1 fruit fly cellular context compared by ENCODE assay signal in genomic region chr3R:25221203-25221807, dm6.
A peak's percentile ranks its signal among the peaks of the same experiment; 100 is the strongest.
TF ChIP-seq lines count a peak whose summit lies in the region.

TSS of gene Alg9 (plus strand) at chr3R:25221589.

TF ChIP-seq in whole organism, embryonic, 481 proteins besides CTCF, POLR2A, EP300 and RAD21 (continued from another document and continues in another):
- TF ChIP-seq CG43689 (GFP tag; IDR thresholded peaks at IDR 0.05; lab: Robert Waterston, UW) (no peak), fd96Cb (tag; optimal IDR thresholded peaks at IDR 0.05; lab: Kevin White, UChicago) (no peak), ATbp (GFP tag; optimal IDR thresholded peaks at IDR 0.05; lab: Kevin White, UChicago) (no peak), HmgZ (tag; optimal IDR thresholded peaks at IDR 0.05; lab: Kevin White, UChicago) (peak; percentile 44), Jarid2 (GFP tag; optimal IDR thresholded peaks at IDR 0.05; lab: Kevin White, UChicago) (no peak), Atf6 (GFP tag; IDR thresholded peaks at IDR 0.05; lab: Robert Waterston, UW) (no peak), CG7786 (GFP tag; optimal IDR thresholded peaks at IDR 0.05; lab: Kevin White, UChicago) (no peak), zen (tag; optimal IDR thresholded peaks at IDR 0.05; lab: Kevin White, UChicago) (no peak), scrt (GFP tag; optimal IDR thresholded peaks at IDR 0.05; lab: Kevin White, UChicago) (no peak), CG17186 (GFP tag; optimal IDR thresholded peaks at IDR 0.05; lab: Kevin White, UChicago) (peak; percentile 2), mld (GFP tag; IDR thresholded peaks at IDR 0.05; lab: Robert Waterston, UW; ENCODE audit: partially characterized antibody) (peak; percentile 88), CG33557 (GFP tag; optimal IDR thresholded peaks at IDR 0.05; lab: Kevin White, UChicago) (no peak), Xbp1 (GFP tag; optimal IDR thresholded peaks at IDR 0.05; lab: Kevin White, UChicago) (peak; percentile 8), bcd (GFP tag; optimal IDR thresholded peaks at IDR 0.05; lab: Kevin White, UChicago) (no peak), repo (GFP tag; optimal IDR thresholded peaks at IDR 0.05; lab: Kevin White, UChicago) (no peak), Ets97D (GFP tag; optimal IDR thresholded peaks at IDR 0.05; lab: Kevin White, UChicago) (peak; percentile 74), Poxn (GFP tag; IDR thresholded peaks at IDR 0.05; lab: Robert Waterston, UW) (no peak), nmo (GFP tag; optimal IDR thresholded peaks at IDR 0.05; lab: Kevin White, UChicago) (peak; percentile 23), gfzf (GFP tag; optimal IDR thresholded peaks at IDR 0.05; lab: Kevin White, UChicago) (peak; percentile 42), Meics (GFP tag; optimal IDR thresholded peaks at IDR 0.05; lab: Kevin White, UChicago) (no peak), CG12769 (tag; optimal IDR thresholded peaks at IDR 0.05; lab: Kevin White, UChicago) (no peak), HLHmδ (GFP tag; optimal IDR thresholded peaks at IDR 0.05; lab: Kevin White, UChicago) (no peak), Hsf (GFP tag; optimal IDR thresholded peaks at IDR 0.05; lab: Kevin White, UChicago) (no peak), CG17361 (GFP tag; IDR thresholded peaks at IDR 0.05; lab: Robert Waterston, UW) (no peak), CG7357 (GFP tag; IDR thresholded peaks at IDR 0.05; lab: Robert Waterston, UW) (peak; percentile 84), CG3838 (GFP tag; optimal IDR thresholded peaks at IDR 0.05; lab: Kevin White, UChicago) (no peak), Ada2b (GFP tag; IDR thresholded peaks at IDR 0.05; lab: Robert Waterston, UW) (no peak), TFAM (GFP tag; optimal IDR thresholded peaks at IDR 0.05; lab: Kevin White, UChicago) (no peak), Sin3A (optimal IDR thresholded peaks at IDR 0.05; lab: Kevin White, UChicago) (peak; percentile 56), CG6791 (GFP tag; IDR thresholded peaks at IDR 0.05; lab: Robert Waterston, UW; ENCODE audit: partially characterized antibody) (peak; percentile 92), Sox100B (GFP tag; optimal IDR thresholded peaks at IDR 0.05; lab: Kevin White, UChicago) (no peak), Opbp (GFP tag; IDR thresholded peaks at IDR 0.05; lab: Robert Waterston, UW; ENCODE audit: partially characterized antibody) (peak; percentile 90; the same call in 2 of the 3 replicates), Dip3 (GFP tag; optimal IDR thresholded peaks at IDR 0.05; lab: Kevin White, UChicago) (no peak), CG18599 (GFP tag; optimal IDR thresholded peaks at IDR 0.05; lab: Kevin White, UChicago) (no peak), lov (optimal IDR thresholded peaks at IDR 0.05; lab: Kevin White, UChicago) (no peak), lov (GFP tag; IDR thresholded peaks at IDR 0.05; lab: Robert Waterston, UW) (no peak), HmgD (GFP tag; optimal IDR thresholded peaks at IDR 0.05; lab: Kevin White, UChicago) (peak; percentile 46), Mrtf (GFP tag; IDR thresholded peaks at IDR 0.05; lab: Robert Waterston, UW) (no peak), Scr (GFP tag; IDR thresholded peaks at IDR 0.05; lab: Robert Waterston, UW; ENCODE audit: partially characterized antibody) (peak; percentile 88), Oli (tag; optimal IDR thresholded peaks at IDR 0.05; lab: Kevin White, UChicago) (no peak), CG17912 (GFP tag; optimal IDR thresholded peaks at IDR 0.05; lab: Kevin White, UChicago) (no peak), fd102C (GFP tag; optimal IDR thresholded peaks at IDR 0.05; lab: Kevin White, UChicago) (no peak), hb (GFP tag; IDR thresholded peaks at IDR 0.05; lab: Robert Waterston, UW; ENCODE audit: partially characterized antibody) (peak; percentile 94), zen2 (GFP tag; IDR thresholded peaks at IDR 0.05; lab: Robert Waterston, UW; ENCODE audit: partially characterized antibody) (peak; percentile 94), CG8924 (tag; optimal IDR thresholded peaks at IDR 0.05; lab: Kevin White, UChicago) (no peak), D19A (tag; optimal IDR thresholded peaks at IDR 0.05; lab: Kevin White, UChicago) (no peak), CG12744 (GFP tag; optimal IDR thresholded peaks at IDR 0.05; lab: Kevin White, UChicago) (no peak), dpn (GFP tag; optimal IDR thresholded peaks at IDR 0.05; lab: Kevin White, UChicago) (peak in 1 of 2 experiments; percentile 6), CG12155 (GFP tag; optimal IDR thresholded peaks at IDR 0.05; lab: Kevin White, UChicago) (no peak), onecut (GFP tag; IDR thresholded peaks at IDR 0.05; lab: Robert Waterston, UW) (peak; percentile 50; the same call in 1 of the 2 replicates), hkb (optimal IDR thresholded peaks at IDR 0.05; lab: Kevin White, UChicago) (peak; percentile 18), hkb (GFP tag; IDR thresholded peaks at IDR 0.05; lab: Robert Waterston, UW) (no peak), NFAT (GFP tag; IDR thresholded peaks at IDR 0.05; lab: Robert Waterston, UW) (no peak), CG2116 (GFP tag; optimal IDR thresholded peaks at IDR 0.05; lab: Kevin White, UChicago) (peak; percentile 84), rib (GFP tag; IDR thresholded peaks at IDR 0.05; lab: Robert Waterston, UW) (no peak), CG32772 (GFP tag; IDR thresholded peaks at IDR 0.05; lab: Robert Waterston, UW) (no peak), ranshi (GFP tag; IDR thresholded peaks at IDR 0.05; lab: Robert Waterston, UW) (no peak), CG42726 (GFP tag; IDR thresholded peaks at IDR 0.05; lab: Robert Waterston, UW; ENCODE audit: partially characterized antibody) (peak; percentile 77), Spps (tag; optimal IDR thresholded peaks at IDR 0.05; lab: Kevin White, UChicago) (no peak), CG17359 (tag; optimal IDR thresholded peaks at IDR 0.05; lab: Kevin White, UChicago) (no peak), zfh1 (GFP tag; IDR thresholded peaks at IDR 0.05; lab: Robert Waterston, UW) (no peak), Mad (GFP tag; optimal IDR thresholded peaks at IDR 0.05; lab: Kevin White, UChicago) (peak; percentile 3), org-1 (GFP tag; optimal IDR thresholded peaks at IDR 0.05; lab: Kevin White, UChicago) (no peak), Hr3 (GFP tag; optimal IDR thresholded peaks at IDR 0.05; lab: Kevin White, UChicago) (peak; percentile 64), Asciz (GFP tag; optimal IDR thresholded peaks at IDR 0.05; lab: Kevin White, UChicago) (no peak), row (GFP tag; IDR thresholded peaks at IDR 0.05; lab: Robert Waterston, UW) (peak; percentile 62), Sry-δ (GFP tag; optimal IDR thresholded peaks at IDR 0.05; lab: Kevin White, UChicago) (peak; percentile 88), CG13424 (tag; optimal IDR thresholded peaks at IDR 0.05; lab: Kevin White, UChicago) (no peak), corto (GFP tag; optimal IDR thresholded peaks at IDR 0.05; lab: Kevin White, UChicago) (no peak), bbx (GFP tag; IDR thresholded peaks at IDR 0.05; lab: Robert Waterston, UW; ENCODE audit: partially characterized antibody) (peak; percentile 92), Blimp-1 (GFP tag; optimal IDR thresholded peaks at IDR 0.05; lab: Kevin White, UChicago) (no peak), CG10366 (GFP tag; IDR thresholded peaks at IDR 0.05; lab: Robert Waterston, UW) (no peak), CG6683 (GFP tag; optimal IDR thresholded peaks at IDR 0.05; lab: Kevin White, UChicago) (no peak), CG9215 (GFP tag; IDR thresholded peaks at IDR 0.05; lab: Robert Waterston, UW) (no peak), MBD-R2 (GFP tag; IDR thresholded peaks at IDR 0.05; lab: Robert Waterston, UW) (peak; percentile 72; the same call in 1 of the 2 replicates), Dll (GFP tag; IDR thresholded peaks at IDR 0.05; lab: Robert Waterston, UW; ENCODE audit: partially characterized antibody) (peak; percentile 89), CG1792 (GFP tag; optimal IDR thresholded peaks at IDR 0.05; lab: Kevin White, UChicago) (no peak), CG7839 (tag; optimal IDR thresholded peaks at IDR 0.05; lab: Kevin White, UChicago) (no peak), tgo (GFP tag; IDR thresholded peaks at IDR 0.05; lab: Robert Waterston, UW) (no peak), CG10654 (GFP tag; optimal IDR thresholded peaks at IDR 0.05; lab: Kevin White, UChicago) (peak; percentile 3), tna (GFP tag; IDR thresholded peaks at IDR 0.05; lab: Robert Waterston, UW; ENCODE audit: partially characterized antibody) (peak; percentile 95), ham (GFP tag; IDR thresholded peaks at IDR 0.05; lab: Robert Waterston, UW) (no peak), Dfd (GFP tag; optimal IDR thresholded peaks at IDR 0.05; lab: Kevin White, UChicago) (peak in 1 of 2 experiments; percentile 30), E2f1 (GFP tag; IDR thresholded peaks at IDR 0.05; lab: Robert Waterston, UW) (no peak), sens-2 (GFP tag; IDR thresholded peaks at IDR 0.05; lab: Robert Waterston, UW) (no peak), tin (GFP tag; optimal IDR thresholded peaks at IDR 0.05; lab: Kevin White, UChicago) (no peak), schlank (tag; optimal IDR thresholded peaks at IDR 0.05; lab: Kevin White, UChicago) (no peak), pzg (GFP tag; optimal IDR thresholded peaks at IDR 0.05; lab: Kevin White, UChicago) (peak; percentile 79), Lim3 (GFP tag; IDR thresholded peaks at IDR 0.05; lab: Robert Waterston, UW) (no peak), CG14441 (GFP tag; IDR thresholded peaks at IDR 0.05; lab: Robert Waterston, UW) (no peak), ap (GFP tag; IDR thresholded peaks at IDR 0.05; lab: Robert Waterston, UW) (no peak), Gug (GFP tag; IDR thresholded peaks at IDR 0.05; lab: Robert Waterston, UW) (peak; percentile 2; the same call in 1 of the 4 replicates), CG17568 (GFP tag; optimal IDR thresholded peaks at IDR 0.05; lab: Kevin White, UChicago) (no peak), CG14965 (GFP tag; optimal IDR thresholded peaks at IDR 0.05; lab: Kevin White, UChicago; ENCODE audit: borderline replicate concordance) (no peak), CG17328 (GFP tag; IDR thresholded peaks at IDR 0.05; lab: Robert Waterston, UW) (no peak), H2.0 (GFP tag; IDR thresholded peaks at IDR 0.05; lab: Robert Waterston, UW) (no peak), cad (GFP tag; optimal IDR thresholded peaks at IDR 0.05; lab: Kevin White, UChicago) (no peak), CG30020 (tag; optimal IDR thresholded peaks at IDR 0.05; lab: Kevin White, UChicago) (peak; percentile 76), CG12299 (tag; optimal IDR thresholded peaks at IDR 0.05; lab: Kevin White, UChicago) (no peak), C15 (GFP tag; IDR thresholded peaks at IDR 0.05; lab: Robert Waterston, UW) (no peak), exex (tag; optimal IDR thresholded peaks at IDR 0.05; lab: Kevin White, UChicago) (no peak), chinmo (GFP tag; IDR thresholded peaks at IDR 0.05; lab: Robert Waterston, UW; ENCODE audit: partially characterized antibody) (peak; percentile 96), Dp (GFP tag; optimal IDR thresholded peaks at IDR 0.05; lab: Kevin White, UChicago) (peak; percentile 62), NC2β (GFP tag; optimal IDR thresholded peaks at IDR 0.05; lab: Kevin White, UChicago) (no peak), nerfin-1 (tag; optimal IDR thresholded peaks at IDR 0.05; lab: Kevin White, UChicago) (no peak), CG10462 (GFP tag; optimal IDR thresholded peaks at IDR 0.05; lab: Kevin White, UChicago) (no peak), br (optimal IDR thresholded peaks at IDR 0.05; lab: Kevin White, UChicago) (no peak), Ssrp (tag; optimal IDR thresholded peaks at IDR 0.05; lab: Kevin White, UChicago) (no peak), grau (tag; optimal IDR thresholded peaks at IDR 0.05; lab: Kevin White, UChicago) (no peak), ro (GFP tag; IDR thresholded peaks at IDR 0.05; lab: Robert Waterston, UW) (no peak), pb (GFP tag; optimal IDR thresholded peaks at IDR 0.05; lab: Kevin White, UChicago) (no peak), sima (GFP tag; optimal IDR thresholded peaks at IDR 0.05; lab: Kevin White, UChicago) (no peak), CG16813 (GFP tag; IDR thresholded peaks at IDR 0.05; lab: Robert Waterston, UW; ENCODE audit: partially characterized antibody) (peak; percentile 89), twi (tag; optimal IDR thresholded peaks at IDR 0.05; lab: Kevin White, UChicago) (no peak), CG3163 (GFP tag; optimal IDR thresholded peaks at IDR 0.05; lab: Kevin White, UChicago) (no peak), CG34224 (GFP tag; IDR thresholded peaks at IDR 0.05; lab: Robert Waterston, UW; ENCODE audit: partially characterized antibody) (peak; percentile 94), CG12659 (GFP tag; optimal IDR thresholded peaks at IDR 0.05; lab: Kevin White, UChicago) (peak; percentile 31), ato (GFP tag; IDR thresholded peaks at IDR 0.05; lab: Robert Waterston, UW; ENCODE audit: partially characterized antibody) (peak; percentile 86), CG13296 (GFP tag; optimal IDR thresholded peaks at IDR 0.05; lab: Kevin White, UChicago) (no peak), CG18011 (GFP tag; optimal IDR thresholded peaks at IDR 0.05; lab: Kevin White, UChicago) (no peak), Dref (GFP tag; IDR thresholded peaks at IDR 0.05; lab: Robert Waterston, UW) (peak; percentile 94), Rx (GFP tag; IDR thresholded peaks at IDR 0.05; lab: Robert Waterston, UW) (no peak), sqz (GFP tag; optimal IDR thresholded peaks at IDR 0.05; lab: Kevin White, UChicago) (no peak), otp (GFP tag; IDR thresholded peaks at IDR 0.05; lab: Robert Waterston, UW) (no peak), odd (GFP tag; optimal IDR thresholded peaks at IDR 0.05; lab: Kevin White, UChicago) (no peak), Rfx (GFP tag; IDR thresholded peaks at IDR 0.05; lab: Robert Waterston, UW) (peak; percentile 34; the same call in 1 of the 2 replicates), CG1024 (GFP tag; IDR thresholded peaks at IDR 0.05; lab: Robert Waterston, UW) (peak; percentile 62; the same call in 1 of the 2 replicates), Med (GFP tag; lab: Kevin White, UChicago) (peak; percentile 88), seq (GFP tag; IDR thresholded peaks at IDR 0.05; lab: Robert Waterston, UW) (no peak), Myb (GFP tag; optimal IDR thresholded peaks at IDR 0.05; lab: Kevin White, UChicago) (peak; percentile 98), trh (GFP tag; optimal IDR thresholded peaks at IDR 0.05; lab: Kevin White, UChicago) (no peak), ttk (GFP tag; IDR thresholded peaks at IDR 0.05; lab: Robert Waterston, UW) (no peak), Kr (GFP tag; optimal IDR thresholded peaks at IDR 0.05; lab: Kevin White, UChicago) (no peak), CG1647 (GFP tag; optimal IDR thresholded peaks at IDR 0.05; lab: Kevin White, UChicago) (no peak), CG4820 (GFP tag; optimal IDR thresholded peaks at IDR 0.05; lab: Kevin White, UChicago) (no peak), HLH3B (GFP tag; IDR thresholded peaks at IDR 0.05; lab: Robert Waterston, UW) (no peak)
